Fruit fly (Drosophila melanogaster) whole organism, wandering third instar larva: ENCODE measurements around the gene Osi6.

ENCODE experiments used
- Abd-B ChIP-seq: fragments of >200 bp; optimal IDR thresholded peaks from 2 replicates; lab custom pipeline; 2017; ENCODE audit warnings: missing biosample characterization, missing genetic modification characterization
- Jra ChIP-seq: sonication (Bioruptor generic); optimal IDR thresholded peaks from 2 replicates; lab custom pipeline; 2016; ENCODE audit warnings: missing biosample characterization, missing genetic modification characterization
- OdsH ChIP-seq: fragments of 200-800 bp; sonication (Bioruptor generic); optimal IDR thresholded peaks from 2 replicates; lab custom pipeline; 2016; ENCODE audit warnings: missing biosample characterization, mild to moderate bottlenecking, missing genetic modification characterization
- psq ChIP-seq: fragments of 200-800 bp; sonication (Bioruptor generic); optimal IDR thresholded peaks from 3 replicates; lab custom pipeline; 2017; ENCODE audit warnings: missing biosample characterization, mild to moderate bottlenecking, missing genetic modification characterization, moderate library complexity

- TF ChIP-seq OdsH (GFP tag; lab: Kevin White, UChicago): no peak
- no peak for TF ChIP-seq psq (GFP tag; lab: Kevin White, UChicago)
- no peak for TF ChIP-seq Abd-B (GFP tag; lab: Kevin White, UChicago)
- no peak for TF ChIP-seq Jra
Observed at dm6 chr3R:6259837-6260236, 25.3 kb downstream of the Osi6 start, which contains the start of gene Osi9.
